Worm (Caenorhabditis elegans): ENCODE results near the gene srbc-65.

Gene srbc-65

ce11 chrV:16537908-16538446 is 12.8 kb upstream of the srbc-65 start, which contains the start of gene Y32B12B.2 (continued):
- TF ChIP-seq nhr-102 (tag; optimal IDR thresholded peaks at IDR 0.05): no peak
- TF ChIP-seq hif-1 (tag; optimal IDR thresholded peaks at IDR 0.05): no peak
- peak; percentile 58; the same call in 1 of the 2 replicates for TF ChIP-seq hmg-1.1 (GFP tag; IDR thresholded peaks at IDR 0.05)
- TF ChIP-seq F10B5.3 (tag; optimal IDR thresholded peaks at IDR 0.05): no peak
- TF ChIP-seq madf-5 (GFP tag; IDR thresholded peaks at IDR 0.05): no peak
- TF ChIP-seq lin-1 (GFP tag; IDR thresholded peaks at IDR 0.05): no peak
- TF ChIP-seq lin-29 (GFP tag; IDR thresholded peaks at IDR 0.05): no peak
- peak; percentile 66 to 97 for TF ChIP-seq lsy-2 (tag; optimal IDR thresholded peaks at IDR 0.05)
- TF ChIP-seq ctbp-1 (GFP tag; IDR thresholded peaks at IDR 0.05): peak; percentile 36; the same call in 1 of the 2 replicates
- no peak for TF ChIP-seq daf-8 (GFP tag; IDR thresholded peaks at IDR 0.05)
- TF ChIP-seq nhr-111 (GFP tag; optimal IDR thresholded peaks at IDR 0.05): no peak
- no peak for TF ChIP-seq Y75B8A.6 (GFP tag; IDR thresholded peaks at IDR 0.05)
- no peak for TF ChIP-seq pha-4 (GFP tag; IDR thresholded peaks at IDR 0.05)
- no peak for TF ChIP-seq pha-4 (tag; optimal IDR thresholded peaks at IDR 0.05)
- TF ChIP-seq F26F4.8 (GFP tag; conservative IDR thresholded peaks at IDR 0.05): no peak
- TF ChIP-seq gei-8 (GFP tag; optimal IDR thresholded peaks at IDR 0.05): no peak
- no peak for TF ChIP-seq spr-1 (tag; optimal IDR thresholded peaks at IDR 0.05)
- TF ChIP-seq dmd-8 (GFP tag; IDR thresholded peaks at IDR 0.05): no peak
- TF ChIP-seq egl-27 (tag; optimal IDR thresholded peaks at IDR 0.05): no peak
- TF ChIP-seq F49E8.2 (tag; optimal IDR thresholded peaks at IDR 0.05; ENCODE audit: borderline replicate concordance): peak; percentile 18
- TF ChIP-seq mes-2 (tag; optimal IDR thresholded peaks at IDR 0.05; ENCODE audit: poor library complexity, severe bottlenecking): peak; percentile 75
- no peak for TF ChIP-seq zfp-2 (tag; optimal IDR thresholded peaks at IDR 0.05)
- TF ChIP-seq zfp-3 (GFP tag; conservative IDR thresholded peaks at IDR 0.05): no peak
- no peak for TF ChIP-seq egl-43 (GFP tag; IDR thresholded peaks at IDR 0.05)
- no peak for TF ChIP-seq mxl-2 (GFP tag; conservative IDR thresholded peaks at IDR 0.05)
- TF ChIP-seq ZK337.2 (GFP tag; IDR thresholded peaks at IDR 0.05): no peak
- 0 out of 2 replicates have a peak, but pooled peaks have one; percentile 9 for TF ChIP-seq ceh-20 (GFP tag; IDR thresholded peaks at IDR 0.05)
- peak; percentile 82 for TF ChIP-seq unc-130 (GFP tag; optimal IDR thresholded peaks at IDR 0.05)
- no peak for TF ChIP-seq unc-39 (tag; optimal IDR thresholded peaks at IDR 0.05)
- TF ChIP-seq dmd-9 (GFP tag; IDR thresholded peaks at IDR 0.05): no peak
- TF ChIP-seq daf-12 (tag; optimal IDR thresholded peaks at IDR 0.05): no peak
- no peak for TF ChIP-seq lin-15B (tag; optimal IDR thresholded peaks at IDR 0.05)
- TF ChIP-seq nhr-237 (tag; optimal IDR thresholded peaks at IDR 0.05): no peak
- no peak for TF ChIP-seq ceh-32 (tag; optimal IDR thresholded peaks at IDR 0.05; ENCODE audit: poor library complexity)
- no peak for TF ChIP-seq F44E2.7 (GFP tag; IDR thresholded peaks at IDR 0.05)
- peak in 1 of 2 experiments; percentile 10 for TF ChIP-seq mdl-1 (tag; optimal IDR thresholded peaks at IDR 0.05)
- no peak for TF ChIP-seq ceh-44 (GFP tag; IDR thresholded peaks at IDR 0.05)
- no peak for TF ChIP-seq spr-3 (GFP tag; optimal IDR thresholded peaks at IDR 0.05)
- no peak for TF ChIP-seq Y48G9A.11 (GFP tag; IDR thresholded peaks at IDR 0.05)
- no peak for TF ChIP-seq D1046.2 (GFP tag; IDR thresholded peaks at IDR 0.05)
- no peak for TF ChIP-seq zip-2 (tag; optimal IDR thresholded peaks at IDR 0.05)
- TF ChIP-seq ama-1 (optimal IDR thresholded peaks at IDR 0.05): no peak
- no peak for TF ChIP-seq Y105C5A.15 (GFP tag; IDR thresholded peaks at IDR 0.05)
